Fruit fly (Drosophila melanogaster) whole organism, embryonic: ENCODE results near the gene CG13297.

Source experiments
- CG10147 ChIP-seq: fragments of 200-800 bp; sonication (Bioruptor generic); optimal IDR thresholded peaks from 2 replicates; lab custom pipeline; 2019; ENCODE audit warnings: missing biosample characterization, mild to moderate bottlenecking, missing genetic modification characterization, moderate library complexity
- CG10366 ChIP-seq: fragments of 200-800 bp; sonication (Bioruptor generic); IDR thresholded peaks from 2 replicates; pipeline ENCODE4 v1.3.6; 2022; ENCODE audit warnings: missing biosample characterization, missing genetic modification characterization
- CG12071 ChIP-seq: fragments of 200-800 bp; sonication (Bioruptor generic); optimal IDR thresholded peaks from 3 replicates; lab custom pipeline; 2018; ENCODE audit warnings: missing biosample characterization, mild to moderate bottlenecking, missing genetic modification characterization
- CG1233 ChIP-seq: fragments of 200-800 bp; sonication (Bioruptor generic); optimal IDR thresholded peaks from 4 replicates; lab custom pipeline; 2018; ENCODE audit warnings: missing biosample characterization, mild to moderate bottlenecking, missing genetic modification characterization
- CG12391 ChIP-seq: fragments of 200-800 bp; sonication (Bioruptor generic); optimal IDR thresholded peaks from 3 replicates; lab custom pipeline; 2018; ENCODE audit warnings: missing biosample characterization, mild to moderate bottlenecking, missing genetic modification characterization, moderate library complexity
- CG15696 ChIP-seq: fragments of 200-800 bp; sonication (Bioruptor generic); optimal IDR thresholded peaks from 2 replicates; lab custom pipeline; 2019; ENCODE audit warnings: missing biosample characterization, mild to moderate bottlenecking, missing genetic modification characterization, moderate library complexity
- CG17361 ChIP-seq: fragments of 200-800 bp; sonication (Bioruptor generic); IDR thresholded peaks from 3 replicates; pipeline ENCODE4 v1.3.6; 2022; ENCODE audit warnings: missing biosample characterization, missing genetic modification characterization
- CG17829 ChIP-seq: fragments of 200-800 bp; optimal IDR thresholded peaks from 2 replicates; lab custom pipeline; 2019; ENCODE audit warnings: missing biosample characterization, mild to moderate bottlenecking, missing genetic modification characterization, moderate library complexity
- CG17912 ChIP-seq: fragments of 200-800 bp; sonication (Bioruptor generic); optimal IDR thresholded peaks from 2 replicates; lab custom pipeline; 2018; ENCODE audit warnings: missing biosample characterization, mild to moderate bottlenecking, missing genetic modification characterization
- CG2116 ChIP-seq: fragments of 200-800 bp; sonication (Bioruptor generic); optimal IDR thresholded peaks from 3 replicates; lab custom pipeline; 2018; ENCODE audit warnings: missing biosample characterization, mild to moderate bottlenecking, missing genetic modification characterization
- CG2875 ChIP-seq: fragments of 200-800 bp; sonication (Bioruptor generic); optimal IDR thresholded peaks from 2 replicates; lab custom pipeline; 2017; ENCODE audit warnings: missing biosample characterization, mild to moderate bottlenecking, missing genetic modification characterization, missing genetic modification reagents
- CG30020 ChIP-seq: fragments of 200-800 bp; optimal IDR thresholded peaks from 2 replicates; lab custom pipeline; 2019; ENCODE audit warnings: missing biosample characterization, mild to moderate bottlenecking, missing genetic modification characterization, moderate library complexity
- CG30403 ChIP-seq: fragments of 200-800 bp; sonication (Bioruptor generic); optimal IDR thresholded peaks from 3 replicates; lab custom pipeline; 2016; ENCODE audit warnings: missing biosample characterization, missing genetic modification characterization
- CG6683 ChIP-seq: fragments of 200-800 bp; sonication (Bioruptor generic); optimal IDR thresholded peaks from 2 replicates; lab custom pipeline; 2017; ENCODE audit warnings: missing biosample characterization, mild to moderate bottlenecking, missing genetic modification characterization, missing genetic modification reagents
- CG8944 ChIP-seq: fragments of 200-800 bp; sonication (Bioruptor generic); optimal IDR thresholded peaks from 3 replicates; lab custom pipeline; 2016; ENCODE audit warnings: missing biosample characterization, missing genetic modification characterization
- Ets65A ChIP-seq: fragments of 200-800 bp; sonication (Bioruptor generic); peaks from one replicate; lab custom pipeline; 2016; ENCODE audit warnings: missing biosample characterization, missing genetic modification characterization
- Gug ChIP-seq: fragments of 200-800 bp; sonication (Bioruptor generic); IDR thresholded peaks from 4 replicates; pipeline ENCODE4 v1.3.6; 2022; ENCODE audit warnings: missing biosample characterization, missing genetic modification characterization
- HLH4C ChIP-seq: fragments of 200-800 bp; sonication (Bioruptor generic); IDR thresholded peaks from 3 replicates; pipeline ENCODE4 v1.3.6; 2022; ENCODE audit warnings: missing biosample characterization, missing genetic modification characterization; ENCODE audit not compliant: partially characterized antibody
- Hey ChIP-seq: fragments of 200-800 bp; sonication (Bioruptor generic); optimal IDR thresholded peaks from 3 replicates; lab custom pipeline; 2018; ENCODE audit warnings: missing biosample characterization, mild to moderate bottlenecking, missing genetic modification characterization
- Hmx ChIP-seq: fragments of 200-800 bp; sonication (Bioruptor generic); optimal IDR thresholded peaks from 2 replicates; lab custom pipeline; 2016; ENCODE audit warnings: missing biosample characterization, missing genetic modification characterization
- Hr51 ChIP-seq, 2 experiments: fragments of 200-800 bp; sonication (Bioruptor generic); optimal IDR thresholded peaks; 2 replicates in 1 of 2; 3 replicates in 1 of 2; lab custom pipeline; 2016 to 2018; ENCODE audit warnings: missing biosample characterization in 2 of 2, missing genetic modification characterization in 2 of 2, mild to moderate bottlenecking in 1 of 2, moderate library complexity in 1 of 2
- Hr78 ChIP-seq, 2 experiments: fragments of 200-800 bp in 1 of 2; fragments of >200 bp in 1 of 2; sonication (Bioruptor generic) in 1 of 2; optimal IDR thresholded peaks; 2 replicates each; lab custom pipeline; 2017 to 2019; ENCODE audit warnings: missing biosample characterization in 2 of 2, missing genetic modification characterization in 2 of 2, mild to moderate bottlenecking in 1 of 2, moderate library complexity in 1 of 2
- MESR4 ChIP-seq: fragments of 200-800 bp; sonication (Bioruptor generic); optimal IDR thresholded peaks from 2 replicates; lab custom pipeline; 2018; ENCODE audit warnings: missing biosample characterization, mild to moderate bottlenecking, missing genetic modification characterization, moderate library complexity
- Nf-YB ChIP-seq: fragments of 200-800 bp; sonication (Bioruptor generic); optimal IDR thresholded peaks from 3 replicates; lab custom pipeline; 2019; ENCODE audit warnings: missing biosample characterization, mild to moderate bottlenecking, missing genetic modification characterization, moderate library complexity
- Nf-YC ChIP-seq: fragments of 200-800 bp; optimal IDR thresholded peaks from 3 replicates; lab custom pipeline; 2019; ENCODE audit warnings: missing biosample characterization, mild to moderate bottlenecking, missing genetic modification characterization, moderate library complexity
- Rfx ChIP-seq: fragments of 200-800 bp; sonication (Bioruptor generic); IDR thresholded peaks from 2 replicates; pipeline ENCODE4 v1.3.6; 2022; ENCODE audit warnings: missing biosample characterization, missing genetic modification characterization
- cg ChIP-seq: fragments of 200-800 bp; sonication (Bioruptor generic); optimal IDR thresholded peaks from 3 replicates; lab custom pipeline; 2019; ENCODE audit warnings: missing biosample characterization, mild to moderate bottlenecking, missing genetic modification characterization, moderate library complexity
- crol ChIP-seq: fragments of 200-800 bp; sonication (Bioruptor generic); IDR thresholded peaks from 2 replicates; pipeline ENCODE4 v1.3.6; 2022; ENCODE audit warnings: missing biosample characterization, missing genetic modification characterization
- emc ChIP-seq: fragments of 200-800 bp; sonication (Bioruptor generic); optimal IDR thresholded peaks from 2 replicates; lab custom pipeline; 2016; ENCODE audit warnings: missing biosample characterization, missing genetic modification characterization
- ewg ChIP-seq: fragments of 200-800 bp; sonication (Bioruptor generic); optimal IDR thresholded peaks from 3 replicates; lab custom pipeline; 2017; ENCODE audit warnings: mild to moderate bottlenecking, missing biosample characterization, missing genetic modification reagents, missing genetic modification characterization
- gem ChIP-seq: fragments of 200-800 bp; sonication (Bioruptor generic); optimal IDR thresholded peaks from 2 replicates; lab custom pipeline; 2019; ENCODE audit warnings: missing biosample characterization, mild to moderate bottlenecking, missing genetic modification characterization, moderate library complexity
- hth ChIP-seq: fragments of >200 bp; optimal IDR thresholded peaks from 2 replicates; lab custom pipeline; 2017; ENCODE audit warnings: inconsistent platforms
- lab ChIP-seq: fragments of 200-800 bp; sonication (Bioruptor generic); optimal IDR thresholded peaks from 3 replicates; lab custom pipeline; 2017; ENCODE audit warnings: missing biosample characterization, missing genetic modification characterization, mild to moderate bottlenecking, moderate library complexity, missing genetic modification reagents
- mld ChIP-seq: fragments of 200-800 bp; sonication (Bioruptor generic); IDR thresholded peaks from 3 replicates; pipeline ENCODE4 v1.3.6; 2022; ENCODE audit warnings: missing biosample characterization, missing genetic modification characterization; ENCODE audit not compliant: partially characterized antibody
- nau ChIP-seq: fragments of 200-800 bp; sonication (Bioruptor generic); optimal IDR thresholded peaks from 3 replicates; lab custom pipeline; 2017; ENCODE audit warnings: missing biosample characterization, mild to moderate bottlenecking, missing genetic modification characterization, missing genetic modification reagents
- onecut ChIP-seq: fragments of 200-800 bp; sonication (Bioruptor generic); IDR thresholded peaks from 2 replicates; pipeline ENCODE4 v1.3.6; 2022; ENCODE audit warnings: missing biosample characterization, missing genetic modification characterization
- phol ChIP-seq: fragments of 200-800 bp; sonication (Bioruptor generic); optimal IDR thresholded peaks from 3 replicates; lab custom pipeline; 2018; ENCODE audit warnings: missing biosample characterization, mild to moderate bottlenecking, missing genetic modification characterization, moderate library complexity
- salm ChIP-seq: fragments of 200-800 bp; sonication (Bioruptor generic); optimal IDR thresholded peaks from 2 replicates; lab custom pipeline; 2018; ENCODE audit warnings: missing biosample characterization, mild to moderate bottlenecking, missing genetic modification characterization
- sens ChIP-seq: fragments of 200-800 bp; sonication (Bioruptor generic); peaks from one replicate; lab custom pipeline; 2016; ENCODE audit warnings: missing biosample characterization, missing genetic modification characterization
- sima ChIP-seq: fragments of 200-800 bp; sonication (Bioruptor generic); optimal IDR thresholded peaks from 2 replicates; lab custom pipeline; 2016; ENCODE audit warnings: missing biosample characterization, missing genetic modification characterization
- tna ChIP-seq: fragments of 200-800 bp; sonication (Bioruptor generic); IDR thresholded peaks from 2 replicates; pipeline ENCODE4 v1.3.6; 2022; ENCODE audit warnings: missing biosample characterization, missing genetic modification characterization; ENCODE audit not compliant: partially characterized antibody
- toy ChIP-seq: fragments of 200-800 bp; sonication (Bioruptor generic); IDR thresholded peaks from 2 replicates; pipeline ENCODE4 v1.3.6; 2022; ENCODE audit warnings: missing biosample characterization, missing genetic modification characterization
- vvl ChIP-seq: fragments of 200-800 bp; sonication (Bioruptor generic); IDR thresholded peaks from 2 replicates; pipeline ENCODE4 v1.3.6; 2022; ENCODE audit warnings: missing biosample characterization, missing genetic modification characterization

CG13297 gene

DNA sequence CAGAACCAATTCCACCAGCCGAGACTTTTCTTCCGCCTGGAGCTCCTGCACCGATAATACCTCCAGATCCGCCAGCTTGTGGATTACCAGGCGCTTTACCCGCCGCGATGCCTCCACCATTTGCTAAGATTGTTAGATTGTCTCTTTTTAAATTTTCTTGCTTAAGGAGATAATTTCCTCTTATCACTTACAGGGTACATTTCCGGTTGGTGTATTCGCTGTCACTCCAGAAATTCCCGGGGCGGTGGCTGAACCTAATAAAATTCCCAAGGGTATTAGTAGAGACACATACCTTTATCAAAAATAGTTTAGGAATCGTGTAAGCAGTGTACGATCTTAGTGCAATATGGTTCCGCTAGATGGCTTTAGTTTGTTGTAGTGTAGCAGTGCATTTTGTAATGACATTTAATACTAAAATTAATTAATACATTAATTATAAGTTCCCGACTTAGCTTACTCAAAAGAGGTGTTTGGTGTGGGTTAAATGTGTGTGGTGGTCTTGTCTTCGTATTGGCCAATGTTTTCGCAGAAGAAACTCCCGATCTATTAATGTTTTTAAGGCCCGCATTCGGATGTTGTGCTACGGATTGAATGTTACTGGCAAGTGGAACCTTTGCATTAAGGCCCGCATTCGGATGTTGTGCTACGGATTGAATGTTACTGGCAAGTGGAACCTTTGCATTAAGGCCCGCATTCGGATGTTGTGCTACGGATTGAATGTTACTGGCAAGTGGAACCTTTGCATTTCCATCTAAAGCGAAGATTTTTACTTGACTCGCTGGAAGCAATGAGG lies 32.4 kb downstream of the CG13297 start (continued):
- TF ChIP-seq CG17829 (tag; lab: Kevin White, UChicago) (peak; percentile 69), CG17361 (GFP tag; lab: Robert Waterston, UW) (peak; percentile 66), CG30020 (peak; percentile 97), CG15696 (peak; percentile 35), Hr78 (GFP tag; optimal IDR thresholded peaks at IDR 0.05; lab: Kevin White, UChicago) (no peak), sima (peak; percentile 54), Rfx (peak; percentile 91), Hmx (GFP tag; lab: Kevin White, UChicago) (no peak), nau (GFP tag; lab: Kevin White, UChicago) (peak; percentile 87), Gug (GFP tag; lab: Robert Waterston, UW) (peak; percentile 20; the same call in 1 of the 4 replicates), emc (GFP tag; lab: Kevin White, UChicago) (peak; percentile 64), HLH4C (no peak), CG2875 (GFP tag; lab: Kevin White, UChicago) (peak; percentile 84), mld (GFP tag; lab: Robert Waterston, UW) (no peak), CG8944 (no peak), salm (tag; lab: Kevin White, UChicago) (peak; percentile 54), CG2116 (peak; percentile 65), tna (no peak), CG6683 (GFP tag; lab: Kevin White, UChicago) (peak; percentile 61), CG12391 (tag; lab: Kevin White, UChicago) (peak; percentile 56), phol (peak; percentile 70), CG12071 (peak; percentile 92), CG17912 (GFP tag; lab: Kevin White, UChicago) (peak; percentile 90), hth (no peak)
- TF ChIP-seq, all 482 proteins: peak for 354

DNA sequence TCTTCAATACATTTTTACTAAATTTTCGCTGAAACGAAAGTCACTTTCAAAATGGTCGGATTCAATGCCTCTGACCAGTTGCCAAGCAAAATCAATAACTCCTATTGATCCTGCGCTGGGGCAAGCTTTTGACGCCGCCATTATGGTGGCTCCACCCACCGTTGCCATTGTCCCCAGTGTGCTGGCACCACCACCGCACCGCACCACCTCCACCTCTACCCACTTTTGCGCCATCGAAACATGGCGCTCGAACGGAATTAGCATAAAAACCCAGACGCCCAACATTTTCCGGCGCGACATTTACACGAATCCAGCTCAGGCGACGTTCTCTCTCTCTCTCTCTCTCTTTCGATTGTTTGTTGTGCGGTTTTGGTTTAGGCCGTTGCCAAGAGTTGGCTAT lies 40.3 kb downstream of the CG13297 start:
- TF ChIP-seq lab: no peak
- no peak for TF ChIP-seq MESR4 (GFP tag; lab: Kevin White, UChicago)
- peak; percentile 71 for TF ChIP-seq Ets65A (GFP tag; lab: Kevin White, UChicago)
- TF ChIP-seq ewg (GFP tag; lab: Kevin White, UChicago): peak; percentile 35
- TF ChIP-seq onecut (GFP tag; lab: Robert Waterston, UW): peak; percentile 83
- TF ChIP-seq Nf-YC (tag; lab: Kevin White, UChicago): peak; percentile 82
- peak; percentile 64 for TF ChIP-seq crol
- TF ChIP-seq Nf-YB (GFP tag; lab: Kevin White, UChicago): peak; percentile 69
- TF ChIP-seq vvl (GFP tag; lab: Robert Waterston, UW): peak; percentile 56; the same call in 1 of the 2 replicates
- TF ChIP-seq toy (GFP tag; lab: Robert Waterston, UW): no peak

DNA sequence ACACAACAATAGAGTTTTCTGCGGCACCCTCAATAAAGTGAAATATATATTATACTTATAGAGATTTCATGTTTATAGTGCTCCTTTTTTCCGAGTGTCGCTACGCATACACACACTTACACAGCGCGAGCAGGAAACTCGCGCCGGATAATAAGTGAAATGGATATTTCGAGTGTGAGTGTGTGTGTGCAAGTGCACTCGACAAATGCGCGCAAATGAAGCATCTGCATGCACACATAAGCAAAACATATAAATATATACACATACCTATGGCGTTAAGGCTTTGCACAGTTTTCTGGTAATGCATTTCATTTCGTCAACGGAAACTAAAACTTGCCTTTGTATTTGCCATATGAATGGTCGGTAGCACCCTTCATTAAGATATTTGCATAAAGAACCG lies 41.7 kb downstream of the CG13297 start:
- TF ChIP-seq CG10147 (GFP tag; lab: Kevin White, UChicago): no peak
- TF ChIP-seq Ets65A (GFP tag; lab: Kevin White, UChicago): peak; percentile 91
- peak; percentile 24 for TF ChIP-seq sens
- no peak for TF ChIP-seq gem (tag; lab: Kevin White, UChicago)
- no peak for TF ChIP-seq CG30403 (GFP tag; lab: Kevin White, UChicago)
- TF ChIP-seq Hr51 (GFP tag; optimal IDR thresholded peaks at IDR 0.05; lab: Kevin White, UChicago): no peak
- peak; percentile 5 for TF ChIP-seq cg (GFP tag; lab: Kevin White, UChicago)
- no peak for TF ChIP-seq CG10366 (GFP tag; lab: Robert Waterston, UW)
- no peak for TF ChIP-seq CG1233 (GFP tag; lab: Kevin White, UChicago)
- TF ChIP-seq Hey (tag; lab: Kevin White, UChicago): no peak
- TF ChIP-seq, all 482 proteins: peak for 3
